Worm (Caenorhabditis elegans): ENCODE measurements around the gene Y43F8C.11.

- TF ChIP-seq lsy-2 (tag; optimal IDR thresholded peaks at IDR 0.05) (no peak), tbx-2 (tag; optimal IDR thresholded peaks at IDR 0.05) (no peak), mdl-1 (tag; optimal IDR thresholded peaks at IDR 0.05) (no peak), snpc-4 (tag; optimal IDR thresholded peaks at IDR 0.05) (no peak), nhr-84 (tag; optimal IDR thresholded peaks at IDR 0.05) (no peak), nhr-28 (tag; optimal IDR thresholded peaks at IDR 0.05) (no peak)
These were observed 32.2 kb upstream of the Y43F8C.11 start for ce11 chrV:19637890-19638289.

Data from whole organism, L1 larva.